Worm (Caenorhabditis elegans): ENCODE measurements around the gene F26G5.1.

F26G5.1 gene

DNA sequence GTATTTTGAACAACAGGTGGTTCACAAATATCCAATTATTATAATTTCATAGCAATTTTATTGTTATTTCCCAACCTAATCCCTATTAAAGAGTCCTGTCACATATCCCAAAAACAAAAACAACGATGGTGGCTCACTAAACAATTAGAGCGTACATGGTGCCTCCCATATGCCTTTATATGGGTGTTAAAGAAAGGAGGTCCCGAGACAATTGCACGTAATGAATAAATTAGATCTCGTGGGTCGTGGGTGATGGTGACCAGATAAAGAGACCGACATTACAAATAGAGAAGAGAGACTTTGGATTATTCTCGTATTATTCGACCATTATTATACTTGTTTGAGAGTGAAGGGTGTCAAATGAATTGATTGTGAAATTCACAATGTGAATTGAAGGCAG is 8.0 kb upstream of the F26G5.1 start (continued):
- no peak for TF ChIP-seq odd-2 (tag; optimal IDR thresholded peaks at IDR 0.05)

DNA sequence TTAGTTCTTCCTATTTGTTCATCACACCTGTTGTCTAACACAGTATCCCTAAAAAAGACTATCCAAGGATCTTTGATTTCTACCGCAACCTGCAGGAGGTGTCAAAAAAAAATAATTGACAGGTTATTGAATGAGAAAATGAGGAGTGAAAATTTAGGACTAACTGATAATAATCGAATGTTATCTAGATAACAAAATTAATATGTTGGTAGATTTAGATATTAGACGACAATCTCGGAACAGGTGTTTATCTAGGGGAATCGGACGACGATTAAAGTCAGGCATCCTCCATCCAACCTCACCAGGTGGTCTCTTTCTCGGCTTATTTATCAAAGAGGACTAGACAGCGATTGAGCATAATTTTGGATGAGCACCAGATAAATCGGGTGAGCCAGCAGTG is 6.5 kb upstream of the F26G5.1 start:
- TF ChIP-seq ceh-9 (tag; optimal IDR thresholded peaks at IDR 0.05) (no peak), madf-2 (tag; optimal IDR thresholded peaks at IDR 0.05) (no peak), zip-5 (tag; optimal IDR thresholded peaks at IDR 0.05) (no peak), ceh-18 (tag; optimal IDR thresholded peaks at IDR 0.05) (no peak), fkh-6 (tag; optimal IDR thresholded peaks at IDR 0.05) (no peak), unc-3 (GFP tag; conservative IDR thresholded peaks at IDR 0.05) (no peak), unc-3 (tag; optimal IDR thresholded peaks at IDR 0.05) (no peak)

DNA sequence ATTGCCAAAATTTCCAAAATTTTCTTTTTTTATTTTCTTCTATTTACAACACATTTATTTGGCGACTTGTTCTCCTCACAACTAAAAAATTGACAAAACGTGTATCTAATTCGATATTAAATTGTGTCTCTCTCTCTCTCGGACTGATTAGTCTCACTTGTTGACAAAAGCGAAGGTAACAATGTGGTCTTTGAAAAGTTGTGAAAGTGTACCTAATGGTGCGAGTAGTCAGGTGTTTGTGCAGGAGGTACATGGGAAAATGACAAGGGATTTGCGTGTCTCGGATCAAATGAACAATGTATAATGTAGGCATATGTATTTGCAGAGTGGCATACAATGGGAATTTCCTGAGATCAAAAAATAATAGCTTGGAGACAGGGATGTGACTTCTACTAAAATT is 5.8 kb upstream of the F26G5.1 start:
- TF ChIP-seq ceh-45 (GFP tag; IDR thresholded peaks at IDR 0.05) (no peak), unc-86 (tag; optimal IDR thresholded peaks at IDR 0.05) (no peak), ceh-14 (tag; optimal IDR thresholded peaks at IDR 0.05) (no peak), C38D4.7 (GFP tag; optimal IDR thresholded peaks at IDR 0.05) (no peak), che-1 (tag; optimal IDR thresholded peaks at IDR 0.05) (no peak), dmd-4 (tag; optimal IDR thresholded peaks at IDR 0.05; ENCODE audit: borderline replicate concordance) (no peak), ceh-24 (tag; optimal IDR thresholded peaks at IDR 0.05) (no peak), npax-4 (tag; optimal IDR thresholded peaks at IDR 0.05) (no peak), nfya-1 (tag; optimal IDR thresholded peaks at IDR 0.05) (no peak)

DNA sequence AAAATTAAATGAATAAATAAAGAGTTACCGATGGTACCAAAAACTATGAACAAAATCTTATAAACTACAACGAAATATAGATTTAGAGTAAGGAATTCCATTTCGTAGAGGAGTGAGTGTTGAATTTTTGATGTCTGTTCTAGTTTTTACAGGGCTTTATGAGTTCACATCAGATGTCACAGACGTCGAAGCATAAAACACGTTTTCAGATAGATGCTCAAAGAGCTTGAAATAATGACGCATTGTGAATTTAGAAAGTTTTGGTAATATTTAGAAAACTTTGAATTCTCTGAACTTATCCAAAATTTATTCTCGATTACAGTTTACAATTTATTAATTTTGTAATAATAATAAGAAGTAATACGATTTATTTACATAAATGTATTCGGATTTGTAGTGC is 2.3 kb upstream of the F26G5.1 start, which contains the start of gene srsx-9:
srsx-9 (minus strand) TSS at position 101 of the 400 bp plus-strand sequence.
- no peak for TF ChIP-seq hlh-30 (tag; optimal IDR thresholded peaks at IDR 0.05; ENCODE audit: insufficient read depth)
- TF ChIP-seq ceh-31 (tag; optimal IDR thresholded peaks at IDR 0.05): no peak
- TF ChIP-seq nhr-11 (tag; optimal IDR thresholded peaks at IDR 0.05): no peak
- no peak for TF ChIP-seq tbx-7 (tag; optimal IDR thresholded peaks at IDR 0.05)
- TF ChIP-seq unc-55 (GFP tag; optimal IDR thresholded peaks at IDR 0.05): no peak
- no peak for TF ChIP-seq npax-4 (tag; optimal IDR thresholded peaks at IDR 0.05)
- no peak for TF ChIP-seq ceh-24 (tag; optimal IDR thresholded peaks at IDR 0.05)
- no peak for TF ChIP-seq F13H6.1 (tag; optimal IDR thresholded peaks at IDR 0.05)

DNA sequence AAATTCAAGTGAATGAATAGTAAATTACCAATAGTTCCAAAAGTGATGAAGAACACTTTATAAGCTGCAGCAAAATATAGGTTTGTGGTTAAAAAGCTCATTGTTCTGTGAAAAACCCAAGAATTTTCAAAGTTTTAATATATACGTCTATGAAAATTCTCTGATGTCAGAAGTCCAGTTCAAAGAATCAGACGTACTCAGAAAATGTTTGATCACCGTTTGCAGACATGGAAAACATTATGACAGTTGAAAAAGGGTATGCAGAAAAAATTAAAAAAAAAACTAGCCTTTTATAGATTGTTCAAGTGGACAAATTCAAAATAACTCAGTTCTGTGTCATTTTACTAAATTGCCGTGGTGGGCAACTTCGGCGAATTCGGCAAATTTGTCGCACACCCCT is 601 bp upstream of the F26G5.1 start, which contains the start of gene srsx-10:
srsx-10 (minus strand) TSS at position 101 of the 400 bp plus-strand sequence.
- TF ChIP-seq ceh-34 (tag; optimal IDR thresholded peaks at IDR 0.05): no peak
- TF ChIP-seq mec-3 (tag; optimal IDR thresholded peaks at IDR 0.05; ENCODE audit: borderline replicate concordance): no peak
- TF ChIP-seq syd-9 (tag; optimal IDR thresholded peaks at IDR 0.05): no peak
- TF ChIP-seq ztf-16 (tag; optimal IDR thresholded peaks at IDR 0.05): no peak
- TF ChIP-seq unc-42 (tag; optimal IDR thresholded peaks at IDR 0.05): no peak
- no peak for TF ChIP-seq gmeb-2 (tag; optimal IDR thresholded peaks at IDR 0.05)
- TF ChIP-seq C08G9.2 (tag; optimal IDR thresholded peaks at IDR 0.05): no peak
- TF ChIP-seq fkh-10 (GFP tag; optimal IDR thresholded peaks at IDR 0.05): no peak
- no peak for TF ChIP-seq ceh-2 (tag; optimal IDR thresholded peaks at IDR 0.05)
- no peak for TF ChIP-seq ceh-19 (GFP tag; optimal IDR thresholded peaks at IDR 0.05)
- TF ChIP-seq T23F11.4 (GFP tag; optimal IDR thresholded peaks at IDR 0.05): no peak
- no peak for TF ChIP-seq C38D4.7 (GFP tag; optimal IDR thresholded peaks at IDR 0.05)
- TF ChIP-seq hlh-15 (tag; optimal IDR thresholded peaks at IDR 0.05): no peak
- TF ChIP-seq ets-4 (tag; optimal IDR thresholded peaks at IDR 0.05): no peak

Data from whole organism, late embryonic.